Worm (Caenorhabditis elegans) whole organism, L1 larva: Measurements from ENCODE around the gene srbc-66.

Source experiments
- efl-1 ChIP-seq, 4 experiments: fragments of 150-350 bp; optimal IDR thresholded peaks in 3 of 4; peaks in 1 of 4; 1 replicate in 1 of 4; 2 replicates in 3 of 4; lab custom pipeline; 2014; ENCODE audit warnings: missing biosample characterization in 2 of 4, missing genetic modification characterization in 2 of 4, missing genetic modification reagents in 2 of 4
- egl-27 ChIP-seq, 2 experiments: fragments of 150-350 bp in 1 of 2; sonication (generic microtip); optimal IDR thresholded peaks; 3 replicates each; lab custom pipeline; 2017 to 2018; ENCODE audit warnings: missing biosample characterization in 2 of 2, missing genetic modification characterization in 2 of 2, missing genetic modification reagents in 2 of 2
- elt-2 ChIP-seq: sonication (generic microtip); optimal IDR thresholded peaks from 2 replicates; lab custom pipeline; 2016; ENCODE audit warnings: missing genetic modification characterization, mild to moderate bottlenecking, inconsistent platforms, missing compliant biosample characterization, missing genetic modification reagents
- fkh-10 ChIP-seq: sonication (generic microtip); optimal IDR thresholded peaks from 2 replicates; lab custom pipeline; 2017; ENCODE audit warnings: missing biosample characterization, missing genetic modification reagents, missing genetic modification characterization
- isw-1 ChIP-seq: fragments of 200-800 bp; sonication (Bioruptor generic); IDR thresholded peaks from 2 replicates; pipeline ENCODE4 v1.3.6; 2022; ENCODE audit warnings: missing genetic modification characterization, missing compliant biosample characterization
- lin-35 ChIP-seq, 2 experiments: fragments of 150-350 bp; optimal IDR thresholded peaks; 2 replicates each; lab custom pipeline; 2014; ENCODE audit warnings: missing biosample characterization in 2 of 2, missing genetic modification characterization in 2 of 2, missing genetic modification reagents in 2 of 2
- lin-39 ChIP-seq: fragments of 150-350 bp; optimal IDR thresholded peaks from 2 replicates; lab custom pipeline; 2014; ENCODE audit warnings: missing biosample characterization, missing genetic modification reagents, missing genetic modification characterization
- lsy-2 ChIP-seq, 2 experiments: fragments of 150-350 bp; optimal IDR thresholded peaks; 2 replicates each; lab custom pipeline; 2014; ENCODE audit warnings: missing biosample characterization in 2 of 2, missing genetic modification characterization in 2 of 2
- snpc-4 ChIP-seq: fragments of 150-350 bp; optimal IDR thresholded peaks from 2 replicates; lab custom pipeline; 2014; ENCODE audit warnings: missing biosample characterization, missing genetic modification characterization

ce11 chrV:3551765-3552164, 21.3 kb downstream of the srbc-66 start, which contains the start of gene grl-28:
- TF ChIP-seq efl-1 (optimal IDR thresholded peaks at IDR 0.05; lab: Kevin White, UChicago): no peak
- no peak for TF ChIP-seq efl-1 (GFP tag; optimal IDR thresholded peaks at IDR 0.05 in 1 of 2; lab: Kevin White, UChicago)
- no peak for TF ChIP-seq fkh-10 (GFP tag; lab: Kevin White, UChicago)
- TF ChIP-seq lin-35 (GFP tag; optimal IDR thresholded peaks at IDR 0.05; lab: Kevin White, UChicago): no peak
- TF ChIP-seq lin-39: no peak
- TF ChIP-seq elt-2 (tag; lab: Kevin White, UChicago): no peak
- TF ChIP-seq egl-27 (tag; optimal IDR thresholded peaks at IDR 0.05; lab: Kevin White, UChicago): no peak
- no peak for TF ChIP-seq lsy-2 (tag; optimal IDR thresholded peaks at IDR 0.05; lab: Kevin White, UChicago)
- no peak for TF ChIP-seq snpc-4
- TF ChIP-seq isw-1 (GFP tag; lab: Robert Waterston, UW): no peak
